Worm (Caenorhabditis elegans): ENCODE results near the gene T13C2.3.

Gene T13C2.3

ce11 chrII:6791891-6792290 lies 2.8 kb downstream of the T13C2.3 start, which contains the start of gene T13C2.2:
T13C2.2 (plus strand) TSS chrII:6792191.
- no peak for TF ChIP-seq Y55F3AM.14 (GFP tag; optimal IDR thresholded peaks at IDR 0.05)
- no peak for TF ChIP-seq elt-3 (tag; optimal IDR thresholded peaks at IDR 0.05)
- no peak for TF ChIP-seq ama-1 (optimal IDR thresholded peaks at IDR 0.05)
- TF ChIP-seq nhr-12 (tag; optimal IDR thresholded peaks at IDR 0.05): no peak
- TF ChIP-seq unc-39 (tag; optimal IDR thresholded peaks at IDR 0.05): no peak
- no peak for TF ChIP-seq nhr-11 (tag; optimal IDR thresholded peaks at IDR 0.05)
- no peak for TF ChIP-seq ztf-1 (GFP tag; conservative IDR thresholded peaks at IDR 0.05)
- TF ChIP-seq nhr-21 (tag; optimal IDR thresholded peaks at IDR 0.05): no peak
- TF ChIP-seq C34F6.9 (tag; optimal IDR thresholded peaks at IDR 0.05): no peak

DNA sequence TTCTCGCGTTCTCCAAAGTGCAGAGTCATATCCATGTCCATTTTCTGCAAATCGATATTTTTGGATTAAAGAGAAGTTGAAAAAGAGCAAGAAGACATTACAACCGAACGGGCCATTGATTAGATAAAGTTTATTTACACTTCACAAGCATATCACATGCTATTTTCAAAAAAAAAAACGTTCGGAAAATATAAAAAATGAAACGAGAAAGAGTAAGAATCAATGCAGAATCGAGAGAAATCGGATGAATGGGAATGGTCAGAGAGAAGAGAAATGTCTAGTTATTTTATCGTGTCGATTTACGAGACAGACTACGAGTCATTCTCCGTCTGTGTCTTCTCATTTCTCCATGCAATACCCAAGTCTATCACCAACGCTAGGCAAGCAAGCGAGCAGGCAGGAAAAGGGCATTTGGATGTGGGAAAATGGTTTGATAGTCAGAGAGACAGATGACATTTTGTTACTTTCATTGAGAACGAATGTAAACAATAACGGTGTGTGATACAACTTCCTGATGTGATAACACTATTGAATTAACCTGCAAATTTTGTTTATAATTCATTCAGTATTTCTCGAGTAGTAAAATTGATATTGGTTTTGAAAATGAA lies 11.2 kb downstream of the T13C2.3 start, which contains the start of gene F31E8.4:
TSS of gene F31E8.4 (minus strand) at position 51 of the 608 bp plus-strand sequence.
- no peak for TF ChIP-seq ZK546.5 (tag; optimal IDR thresholded peaks at IDR 0.05)
- TF ChIP-seq nhr-129 (tag; optimal IDR thresholded peaks at IDR 0.05): peak; percentile 51
- no peak for TF ChIP-seq nhr-77 (tag; optimal IDR thresholded peaks at IDR 0.05)
- TF ChIP-seq blmp-1 (tag; optimal IDR thresholded peaks at IDR 0.05; ENCODE audit: insufficient read depth): peak; percentile 22
- peak; percentile 66 for TF ChIP-seq fos-1 (tag; optimal IDR thresholded peaks at IDR 0.05)
- no peak for TF ChIP-seq aly-2 (tag; optimal IDR thresholded peaks at IDR 0.05)
- peak; percentile 13 for TF ChIP-seq sma-3 (GFP tag; optimal IDR thresholded peaks at IDR 0.05)
- TF ChIP-seq nhr-12 (tag; optimal IDR thresholded peaks at IDR 0.05): no peak
- peak; percentile 6 for TF ChIP-seq crh-2 (tag; optimal IDR thresholded peaks at IDR 0.05)
- no peak for TF ChIP-seq lsy-2 (tag; optimal IDR thresholded peaks at IDR 0.05)
- TF ChIP-seq C34F6.9 (tag; optimal IDR thresholded peaks at IDR 0.05): peak; percentile 51
- TF ChIP-seq sma-9 (GFP tag; optimal IDR thresholded peaks at IDR 0.05): peak; percentile 30
- no peak for TF ChIP-seq sma-9 (tag; optimal IDR thresholded peaks at IDR 0.05)

ce11 chrII:6801262-6801661 lies 12.2 kb downstream of the T13C2.3 start:
- TF ChIP-seq lsy-2 (tag; optimal IDR thresholded peaks at IDR 0.05) (no peak), nhr-11 (tag; optimal IDR thresholded peaks at IDR 0.05) (no peak), nhr-77 (tag; optimal IDR thresholded peaks at IDR 0.05) (no peak), ceh-16 (tag; optimal IDR thresholded peaks at IDR 0.05) (no peak), nhr-6 (tag; optimal IDR thresholded peaks at IDR 0.05) (no peak), ZK546.5 (tag; optimal IDR thresholded peaks at IDR 0.05) (no peak), skn-1 (tag; optimal IDR thresholded peaks at IDR 0.05) (no peak), sma-9 (GFP tag; optimal IDR thresholded peaks at IDR 0.05) (no peak), sma-9 (tag; optimal IDR thresholded peaks at IDR 0.05) (no peak), zag-1 (tag; optimal IDR thresholded peaks at IDR 0.05) (no peak), gmeb-1 (tag; optimal IDR thresholded peaks at IDR 0.05) (no peak), crh-2 (tag; optimal IDR thresholded peaks at IDR 0.05) (no peak), nhr-10 (tag; optimal IDR thresholded peaks at IDR 0.05) (no peak)

DNA sequence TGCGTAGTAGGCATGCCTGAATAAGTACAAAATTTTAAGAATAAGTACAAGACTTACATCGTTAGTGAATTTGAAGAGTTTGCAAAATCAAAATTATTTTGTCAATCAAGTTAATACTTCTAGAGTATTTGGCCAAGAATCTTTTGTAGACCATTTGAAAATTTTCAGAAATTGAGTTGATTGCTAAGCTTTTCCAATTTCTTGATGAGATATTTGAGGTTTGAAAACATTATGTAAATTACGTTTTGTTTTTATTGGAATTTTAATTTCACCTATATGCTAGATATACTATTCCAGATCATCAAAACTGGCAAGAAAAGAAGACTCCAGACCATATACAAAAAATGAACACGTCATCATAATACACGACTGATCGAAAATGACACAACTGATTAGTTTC lies 14.0 kb downstream of the T13C2.3 start, which contains the start of gene tab-1:
TSS of gene tab-1 (plus strand) at position 301 of the 400 bp plus-strand sequence.
- TF ChIP-seq F13H6.1 (tag; optimal IDR thresholded peaks at IDR 0.05) (no peak), crh-2 (tag; optimal IDR thresholded peaks at IDR 0.05) (no peak), nhr-21 (tag; optimal IDR thresholded peaks at IDR 0.05) (no peak), ztf-1 (GFP tag; conservative IDR thresholded peaks at IDR 0.05) (no peak), R02D3.7 (tag; optimal IDR thresholded peaks at IDR 0.05) (no peak), blmp-1 (tag; optimal IDR thresholded peaks at IDR 0.05; ENCODE audit: insufficient read depth) (no peak), unc-62 (GFP tag; optimal IDR thresholded peaks at IDR 0.05) (no peak), snpc-4 (tag; optimal IDR thresholded peaks at IDR 0.05) (no peak), ztf-11 (tag; optimal IDR thresholded peaks at IDR 0.05) (no peak), ama-1 (optimal IDR thresholded peaks at IDR 0.05) (no peak), Y55F3AM.14 (GFP tag; optimal IDR thresholded peaks at IDR 0.05) (no peak), ZK546.5 (tag; optimal IDR thresholded peaks at IDR 0.05) (no peak)

DNA sequence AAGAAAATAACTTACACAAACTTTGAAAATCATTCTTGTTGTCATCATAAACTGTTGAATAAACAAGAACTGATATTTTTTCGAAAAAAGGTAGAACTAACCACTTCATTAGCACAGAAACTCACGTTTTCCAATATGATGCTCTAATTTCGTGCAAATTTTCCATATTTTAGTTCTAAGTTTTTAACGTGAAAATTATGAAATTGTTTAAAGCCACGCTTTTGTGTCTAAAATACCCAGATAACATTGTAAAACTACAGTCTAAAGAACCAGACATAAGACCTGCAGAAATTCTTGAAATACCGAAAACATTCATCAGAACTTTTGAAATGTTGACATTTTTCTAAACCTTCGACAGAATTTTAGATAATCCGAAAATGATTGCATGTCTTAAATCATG lies 18.1 kb downstream of the T13C2.3 start, which contains the start of gene F31E8.5:
TSS of gene F31E8.5 (minus strand) at position 101 of the 400 bp plus-strand sequence.
- no peak for TF ChIP-seq unc-55 (GFP tag; optimal IDR thresholded peaks at IDR 0.05)
- TF ChIP-seq lin-13 (GFP tag; optimal IDR thresholded peaks at IDR 0.05): no peak
- TF ChIP-seq sem-4 (tag; optimal IDR thresholded peaks at IDR 0.05): no peak
- TF ChIP-seq egl-27 (tag; optimal IDR thresholded peaks at IDR 0.05): no peak
- no peak for TF ChIP-seq zag-1 (tag; optimal IDR thresholded peaks at IDR 0.05)
- TF ChIP-seq nhr-129 (tag; optimal IDR thresholded peaks at IDR 0.05): no peak
- no peak for TF ChIP-seq nhr-12 (tag; optimal IDR thresholded peaks at IDR 0.05)
- no peak for TF ChIP-seq alr-1 (tag; optimal IDR thresholded peaks at IDR 0.05)

Data from whole organism, L2 larva.